Fruit fly (Drosophila melanogaster) whole organism, pupa: ENCODE measurements around the gene vers.
A peak's percentile ranks its signal among the peaks of the same experiment; 100 is the strongest.

Source experiments
- CG10348 ChIP-seq: fragments of 200-800 bp; sonication (Bioruptor generic); IDR thresholded peaks from 2 replicates; pipeline ENCODE4 v1.3.6; 2022; ENCODE audit warnings: missing biosample characterization, missing genetic modification characterization
- CG12605 ChIP-seq: fragments of 200-800 bp; sonication (Bioruptor generic); IDR thresholded peaks from 2 replicates; pipeline ENCODE4 v1.3.6; 2022; ENCODE audit warnings: missing biosample characterization, missing genetic modification characterization
- CG13204 ChIP-seq: fragments of 200-800 bp; sonication (Bioruptor generic); optimal IDR thresholded peaks from 2 replicates; lab custom pipeline; 2018; ENCODE audit warnings: missing biosample characterization, mild to moderate bottlenecking, missing genetic modification characterization, moderate library complexity
- CG14655 ChIP-seq: fragments of 200-800 bp; sonication (Bioruptor generic); optimal IDR thresholded peaks from 3 replicates; lab custom pipeline; 2017; ENCODE audit warnings: mild to moderate bottlenecking, missing biosample characterization, missing genetic modification reagents, missing genetic modification characterization
- CG15710 ChIP-seq: fragments of 200-800 bp; sonication (Bioruptor generic); optimal IDR thresholded peaks from 2 replicates; lab custom pipeline; 2018; ENCODE audit warnings: missing biosample characterization, mild to moderate bottlenecking, missing genetic modification characterization, moderate library complexity
- CG17806 ChIP-seq: fragments of 200-800 bp; sonication (Bioruptor generic); optimal IDR thresholded peaks from 2 replicates; lab custom pipeline; 2018; ENCODE audit warnings: missing biosample characterization, mild to moderate bottlenecking, missing genetic modification characterization, moderate library complexity
- CG32121 ChIP-seq: fragments of 200-800 bp; sonication (Bioruptor generic); IDR thresholded peaks from 2 replicates; pipeline ENCODE4 v1.3.6; 2022; ENCODE audit warnings: missing biosample characterization, missing genetic modification characterization
- CG34367 ChIP-seq: fragments of 200-800 bp; sonication (Bioruptor generic); optimal IDR thresholded peaks from 2 replicates; lab custom pipeline; 2018; ENCODE audit warnings: missing biosample characterization, mild to moderate bottlenecking, missing genetic modification characterization
- CG4496 ChIP-seq: fragments of 200-800 bp; sonication (Bioruptor generic); IDR thresholded peaks from 3 replicates; pipeline ENCODE4 v1.3.6; 2022; ENCODE audit warnings: missing biosample characterization, missing genetic modification characterization
- CG8159 ChIP-seq: fragments of 200-800 bp; sonication (Bioruptor generic); optimal IDR thresholded peaks from 3 replicates; lab custom pipeline; 2018; ENCODE audit warnings: missing biosample characterization, mild to moderate bottlenecking, missing genetic modification characterization, moderate library complexity
- CG8301 ChIP-seq: fragments of 200-800 bp; sonication (Bioruptor generic); optimal IDR thresholded peaks from 2 replicates; lab custom pipeline; 2018; ENCODE audit warnings: missing biosample characterization, mild to moderate bottlenecking, missing genetic modification characterization
- CG9948 ChIP-seq: fragments of 200-800 bp; sonication (Bioruptor generic); optimal IDR thresholded peaks from 2 replicates; lab custom pipeline; 2018; ENCODE audit warnings: missing biosample characterization, mild to moderate bottlenecking, missing genetic modification characterization, moderate library complexity
- D1 ChIP-seq: fragments of 200-800 bp; sonication (Bioruptor generic); optimal IDR thresholded peaks from 2 replicates; lab custom pipeline; 2018; ENCODE audit warnings: missing biosample characterization, mild to moderate bottlenecking, missing genetic modification characterization, moderate library complexity
- EcR ChIP-seq: fragments of 200-800 bp; sonication (Bioruptor generic); optimal IDR thresholded peaks from 3 replicates; lab custom pipeline; 2019; ENCODE audit warnings: missing biosample characterization, missing genetic modification characterization, mild to moderate bottlenecking, moderate library complexity, missing genetic modification reagents
- Ets98B ChIP-seq: fragments of 200-800 bp; sonication (Bioruptor generic); IDR thresholded peaks from 2 replicates; pipeline ENCODE4 v1.3.6; 2022; ENCODE audit warnings: missing biosample characterization, missing genetic modification characterization
- Pif1A ChIP-seq: fragments of 200-800 bp; sonication (Bioruptor generic); optimal IDR thresholded peaks from 3 replicates; lab custom pipeline; 2016; ENCODE audit warnings: missing biosample characterization, missing genetic modification characterization
- Pif1B ChIP-seq: fragments of 200-800 bp; sonication (Bioruptor generic); optimal IDR thresholded peaks from 3 replicates; lab custom pipeline; 2016; ENCODE audit warnings: missing biosample characterization, missing genetic modification characterization
- Snoo ChIP-seq: fragments of 200-800 bp; sonication (Bioruptor generic); optimal IDR thresholded peaks from 3 replicates; lab custom pipeline; 2017; ENCODE audit warnings: missing biosample characterization, mild to moderate bottlenecking, missing genetic modification characterization, inconsistent platforms
- fd96Ca ChIP-seq: fragments of 200-800 bp; sonication (Bioruptor generic); IDR thresholded peaks from 3 replicates; pipeline ENCODE4 v1.3.6; 2022; ENCODE audit warnings: missing biosample characterization, missing genetic modification characterization
- gl ChIP-seq: fragments of 200-800 bp; sonication (Bioruptor generic); optimal IDR thresholded peaks from 2 replicates; lab custom pipeline; 2018; ENCODE audit warnings: missing biosample characterization, mild to moderate bottlenecking, missing genetic modification characterization
- rn ChIP-seq: fragments of 200-800 bp; sonication (Bioruptor generic); IDR thresholded peaks from 2 replicates; pipeline ENCODE4 v1.3.6; 2022; ENCODE audit warnings: missing biosample characterization, missing genetic modification characterization

vers gene

DNA sequence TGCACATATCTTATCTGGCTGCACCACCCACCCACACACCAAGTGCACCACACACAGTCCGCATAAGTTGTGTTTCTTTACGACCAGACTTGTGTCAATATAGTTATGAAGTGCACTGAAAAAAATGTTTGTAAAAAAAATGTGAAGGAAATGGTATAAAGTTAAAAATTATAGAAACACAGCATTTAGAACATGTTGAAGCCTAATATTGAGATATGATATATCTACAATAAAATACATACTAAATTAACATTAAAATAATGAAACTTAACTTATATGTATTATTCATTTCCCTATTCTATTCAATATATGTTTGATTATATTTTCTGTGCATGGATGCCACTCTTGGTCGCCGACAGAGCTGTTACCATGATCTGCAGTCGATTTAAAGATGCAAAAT is 2.9 kb upstream of the vers start:
- TF ChIP-seq CG8301 (tag; lab: Kevin White, UChicago), result peak; percentile 38
- no peak for TF ChIP-seq Pif1B (GFP tag; lab: Kevin White, UChicago)
- TF ChIP-seq CG32121 (GFP tag; lab: Robert Waterston, UW), result no peak
- no peak for TF ChIP-seq CG34367 (tag; lab: Kevin White, UChicago)
- TF ChIP-seq CG15710 (tag; lab: Kevin White, UChicago), result peak; percentile 39
- TF ChIP-seq fd96Ca, result no peak
- TF ChIP-seq gl (tag; lab: Kevin White, UChicago), result no peak
- peak; percentile 55 for TF ChIP-seq CG9948 (tag; lab: Kevin White, UChicago)
- no peak for TF ChIP-seq Pif1A (GFP tag; lab: Kevin White, UChicago)
- peak; percentile 47 for TF ChIP-seq CG17806 (tag; lab: Kevin White, UChicago)
- TF ChIP-seq D1 (tag; lab: Kevin White, UChicago), result no peak
- TF ChIP-seq CG14655 (GFP tag; lab: Kevin White, UChicago), result peak; percentile 59
- TF ChIP-seq CG12605 (GFP tag; lab: Robert Waterston, UW), result no peak
- peak; percentile 73 for TF ChIP-seq CG8159

DNA sequence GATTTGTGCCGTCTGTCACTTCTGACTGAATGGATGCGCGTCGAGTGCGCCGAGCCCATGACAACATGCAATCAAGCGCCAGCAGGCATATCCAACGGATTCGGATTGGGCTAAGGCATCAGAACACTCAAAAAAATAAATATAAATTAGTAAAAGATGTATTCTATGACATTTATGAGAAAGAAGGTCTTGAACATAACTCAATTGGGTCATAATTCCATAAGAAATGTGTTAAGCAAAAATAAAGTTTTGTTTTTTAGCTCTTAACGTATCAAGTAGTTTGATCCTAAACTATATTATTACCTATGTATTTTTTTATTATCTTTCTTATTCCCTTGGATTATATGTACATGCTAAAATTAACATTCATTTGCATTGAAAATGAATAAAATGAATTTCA is 2.3 kb upstream of the vers start:
- TF ChIP-seq CG17806 (tag; lab: Kevin White, UChicago) (peak; percentile 56), CG9948 (tag; lab: Kevin White, UChicago) (peak; percentile 54), EcR (GFP tag; lab: Kevin White, UChicago) (no peak), CG4496 (GFP tag; lab: Robert Waterston, UW) (no peak), CG14655 (GFP tag; lab: Kevin White, UChicago) (no peak), Pif1A (GFP tag; lab: Kevin White, UChicago) (no peak), CG8159 (peak; percentile 57), CG15710 (tag; lab: Kevin White, UChicago) (peak; percentile 44), CG34367 (tag; lab: Kevin White, UChicago) (peak; percentile 51)

DNA sequence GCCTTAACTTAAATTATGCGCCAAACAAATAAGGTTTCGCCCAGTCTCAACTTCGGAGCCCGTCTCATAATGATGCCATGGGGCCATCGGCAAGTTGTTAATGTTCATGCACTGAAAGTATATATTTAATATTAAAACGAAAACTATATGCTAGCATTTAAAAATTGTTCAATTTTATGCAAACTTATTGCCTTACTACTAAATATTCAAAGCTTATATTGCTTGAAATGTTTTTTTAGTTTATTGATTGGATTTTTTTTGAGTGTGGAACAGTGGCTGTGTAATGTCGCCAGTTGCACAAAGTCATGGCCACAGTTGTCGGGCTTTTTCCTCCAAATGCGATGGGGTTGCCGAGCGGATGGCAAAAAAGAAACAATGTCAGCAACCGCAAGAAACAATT is 1.7 kb upstream of the vers start:
- peak; percentile 90 for TF ChIP-seq CG17806 (tag; lab: Kevin White, UChicago)
- no peak for TF ChIP-seq CG13204 (GFP tag; lab: Kevin White, UChicago)
- TF ChIP-seq fd96Ca, result peak; percentile 69; the same call in 2 of the 3 replicates
- TF ChIP-seq CG9948 (tag; lab: Kevin White, UChicago), result peak; percentile 79
- peak; percentile 82 for TF ChIP-seq CG4496 (GFP tag; lab: Robert Waterston, UW)
- TF ChIP-seq Snoo (tag; lab: Kevin White, UChicago), result peak; percentile 76
- TF ChIP-seq Pif1A (GFP tag; lab: Kevin White, UChicago), result peak; percentile 88
- peak; percentile 85 for TF ChIP-seq Ets98B (GFP tag; lab: Robert Waterston, UW)
- peak; percentile 70 for TF ChIP-seq D1 (tag; lab: Kevin White, UChicago)
- TF ChIP-seq CG15710 (tag; lab: Kevin White, UChicago), result peak; percentile 83
- peak; percentile 63 for TF ChIP-seq gl (tag; lab: Kevin White, UChicago)
- TF ChIP-seq CG34367 (tag; lab: Kevin White, UChicago), result peak; percentile 67
- TF ChIP-seq rn, result peak; percentile 76
- peak; percentile 74 for TF ChIP-seq EcR (GFP tag; lab: Kevin White, UChicago)
- peak; percentile 74 for TF ChIP-seq CG32121 (GFP tag; lab: Robert Waterston, UW)
- TF ChIP-seq CG8159, result peak; percentile 92
- TF ChIP-seq CG8301 (tag; lab: Kevin White, UChicago), result peak; percentile 80
- TF ChIP-seq CG10348 (GFP tag; lab: Robert Waterston, UW), result no peak
- TF ChIP-seq Pif1B (GFP tag; lab: Kevin White, UChicago), result peak; percentile 88
- peak; percentile 83 for TF ChIP-seq CG14655 (GFP tag; lab: Kevin White, UChicago)
- TF ChIP-seq CG12605 (GFP tag; lab: Robert Waterston, UW), result peak; percentile 84

DNA sequence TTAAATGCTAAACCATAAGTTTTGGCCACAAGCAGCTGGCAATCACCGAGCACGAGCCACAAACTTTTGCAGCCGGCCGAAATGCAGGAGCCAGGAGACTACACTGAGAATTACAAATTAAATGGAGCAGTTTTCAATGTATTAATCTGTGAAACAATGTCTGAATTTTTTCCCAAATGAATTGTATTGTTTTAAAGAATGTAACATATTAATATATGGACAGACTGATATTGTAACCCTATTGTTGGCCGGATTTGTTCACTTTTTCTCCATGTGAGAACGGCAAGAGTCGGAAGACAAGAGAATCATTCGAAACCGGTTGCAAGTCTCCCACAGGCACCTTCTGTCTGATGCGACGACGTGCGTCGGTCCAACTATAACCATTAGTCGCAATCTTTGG is 798 bp upstream of the vers start:
- TF ChIP-seq Pif1B (GFP tag; lab: Kevin White, UChicago) (peak; percentile 91), CG12605 (GFP tag; lab: Robert Waterston, UW) (peak; percentile 74), rn (peak; percentile 5; the same call in 1 of the 2 replicates), fd96Ca (peak; percentile 82; the same call in 2 of the 3 replicates), CG4496 (GFP tag; lab: Robert Waterston, UW) (peak; percentile 83), CG9948 (tag; lab: Kevin White, UChicago) (peak; percentile 87), Ets98B (GFP tag; lab: Robert Waterston, UW) (peak; percentile 65), CG17806 (tag; lab: Kevin White, UChicago) (peak; percentile 91), CG10348 (GFP tag; lab: Robert Waterston, UW) (no peak), CG13204 (GFP tag; lab: Kevin White, UChicago) (no peak), CG34367 (tag; lab: Kevin White, UChicago) (peak; percentile 88), CG32121 (GFP tag; lab: Robert Waterston, UW) (no peak), CG8301 (tag; lab: Kevin White, UChicago) (peak; percentile 92), Snoo (tag; lab: Kevin White, UChicago) (peak; percentile 87), EcR (GFP tag; lab: Kevin White, UChicago) (no peak), gl (tag; lab: Kevin White, UChicago) (peak; percentile 83), D1 (tag; lab: Kevin White, UChicago) (peak; percentile 62), CG14655 (GFP tag; lab: Kevin White, UChicago) (peak; percentile 93), Pif1A (GFP tag; lab: Kevin White, UChicago) (peak; percentile 89), CG15710 (tag; lab: Kevin White, UChicago) (peak; percentile 87), CG8159 (peak; percentile 86)

DNA sequence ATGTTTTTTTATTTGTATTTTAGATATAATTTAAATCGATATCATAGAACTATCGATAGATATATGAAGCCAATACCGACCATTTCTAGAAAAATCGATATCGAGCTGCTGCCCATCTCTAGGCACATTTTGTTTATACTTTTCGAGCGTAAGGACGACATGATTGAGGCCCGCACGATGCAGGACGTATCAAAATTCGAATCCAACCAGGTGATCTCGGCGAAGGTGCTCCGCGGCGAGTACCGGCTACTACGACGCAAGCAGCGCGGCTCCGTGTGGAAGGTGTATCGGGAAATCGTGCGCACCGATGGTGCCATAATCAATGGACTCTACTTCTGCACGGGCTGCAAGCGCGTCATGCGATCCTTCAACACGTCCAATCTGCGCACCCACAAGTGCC is 2.3 kb downstream of the vers start, which contains the start of gene ssp:
Gene ssp (plus strand): TSS at position 102 of the 400 bp plus-strand sequence.
- TF ChIP-seq CG15710 (tag; lab: Kevin White, UChicago), result no peak
- no peak for TF ChIP-seq CG8159
- TF ChIP-seq Ets98B (GFP tag; lab: Robert Waterston, UW), result no peak
- no peak for TF ChIP-seq Pif1B (GFP tag; lab: Kevin White, UChicago)
- no peak for TF ChIP-seq D1 (tag; lab: Kevin White, UChicago)
- TF ChIP-seq CG4496 (GFP tag; lab: Robert Waterston, UW), result no peak
- TF ChIP-seq CG13204 (GFP tag; lab: Kevin White, UChicago), result no peak
- TF ChIP-seq EcR (GFP tag; lab: Kevin White, UChicago), result no peak
- no peak for TF ChIP-seq Pif1A (GFP tag; lab: Kevin White, UChicago)
- no peak for TF ChIP-seq CG12605 (GFP tag; lab: Robert Waterston, UW)
